Worm (Caenorhabditis elegans) whole organism, young adult: ENCODE results near the gene F56D5.5.

Experiments
- B0261.1 ChIP-seq: sonication (generic microtip); optimal IDR thresholded peaks from 2 replicates; lab custom pipeline; 2016; ENCODE audit warnings: mild to moderate bottlenecking, missing genetic modification characterization, moderate library complexity, missing compliant biosample characterization
- C06A6.2 ChIP-seq: fragments of 200-800 bp; sonication (Bioruptor generic); conservative IDR thresholded peaks from 2 replicates; pipeline ENCODE4 v1.3.6; 2022; ENCODE audit warnings: missing genetic modification characterization, missing compliant biosample characterization
- C17E4.6 ChIP-seq: fragments of 200-800 bp; sonication (Bioruptor generic); IDR thresholded peaks from 2 replicates; pipeline ENCODE4 v1.3.6; 2022; ENCODE audit warnings: missing genetic modification reagents, missing genetic modification characterization, missing compliant biosample characterization
- F10E7.11 ChIP-seq: sonication (generic microtip); optimal IDR thresholded peaks from 2 replicates; lab custom pipeline; 2017; ENCODE audit warnings: mild to moderate bottlenecking, missing genetic modification characterization, moderate library complexity, missing compliant biosample characterization
- F49E8.2 ChIP-seq: sonication (generic microtip); optimal IDR thresholded peaks from 3 replicates; lab custom pipeline; 2017; ENCODE audit warnings: missing genetic modification characterization, mild to moderate bottlenecking, missing compliant biosample characterization, antibody characterized with exemption, moderate library complexity; ENCODE audit not compliant: insufficient read depth
- F55B11.4 ChIP-seq: sonication (generic microtip); optimal IDR thresholded peaks from 2 replicates; lab custom pipeline; 2016; ENCODE audit warnings: missing compliant biosample characterization, missing genetic modification characterization, borderline replicate concordance; ENCODE audit not compliant: insufficient read depth
- F57A8.1 ChIP-seq: fragments of 200-800 bp; sonication (Bioruptor generic); optimal IDR thresholded peaks from 2 replicates; lab custom pipeline; 2018; ENCODE audit warnings: mild to moderate bottlenecking, missing genetic modification characterization, moderate library complexity, missing compliant biosample characterization
- K11D2.4 ChIP-seq: fragments of 200-800 bp; sonication (Bioruptor generic); IDR thresholded peaks from 2 replicates; pipeline ENCODE4 v1.3.6; 2022; ENCODE audit warnings: missing genetic modification reagents, missing genetic modification characterization, missing compliant biosample characterization
- Y67H2A.10 ChIP-seq: fragments of 200-800 bp; sonication (Bioruptor generic); conservative IDR thresholded peaks from 2 replicates; pipeline ENCODE4 v1.3.6; 2022; ENCODE audit warnings: missing genetic modification reagents, missing genetic modification characterization, missing compliant biosample characterization
- Y95B8A.8 ChIP-seq: fragments of 200-800 bp; sonication (Bioruptor generic); IDR thresholded peaks from 2 replicates; pipeline ENCODE4 v1.3.6; 2022; ENCODE audit warnings: missing genetic modification reagents, missing genetic modification characterization, missing compliant biosample characterization
- athp-1 ChIP-seq: sonication (generic microtip); optimal IDR thresholded peaks from 2 replicates; lab custom pipeline; 2017; ENCODE audit warnings: mild to moderate bottlenecking, missing genetic modification characterization, missing compliant biosample characterization
- ceh-100 ChIP-seq: fragments of 200-800 bp; sonication (Bioruptor generic); IDR thresholded peaks from 2 replicates; pipeline ENCODE4 v1.3.6; 2022; ENCODE audit warnings: missing genetic modification reagents, missing genetic modification characterization, missing compliant biosample characterization
- dpl-1 ChIP-seq: fragments of 150-350 bp; optimal IDR thresholded peaks from 2 replicates; lab custom pipeline; 2014; ENCODE audit warnings: missing biosample characterization, missing genetic modification reagents, missing genetic modification characterization
- egl-44 ChIP-seq: fragments of 200-800 bp; sonication (Bioruptor generic); IDR thresholded peaks from 2 replicates; pipeline ENCODE4 v1.3.6; 2022; ENCODE audit warnings: missing genetic modification reagents, missing genetic modification characterization, missing compliant biosample characterization
- hlh-12 ChIP-seq: sonication (generic microtip); optimal IDR thresholded peaks from 2 replicates; lab custom pipeline; 2016; ENCODE audit warnings: missing genetic modification characterization, missing compliant biosample characterization
- hlh-26 ChIP-seq: fragments of 200-800 bp; sonication (Bioruptor generic); conservative IDR thresholded peaks from 2 replicates; pipeline ENCODE4 v1.3.6; 2022; ENCODE audit warnings: missing genetic modification reagents, missing genetic modification characterization, missing compliant biosample characterization
- hmg-20 ChIP-seq: fragments of 200-800 bp; sonication (Bioruptor generic); IDR thresholded peaks from 2 replicates; pipeline ENCODE4 v1.3.6; 2022; ENCODE audit warnings: missing genetic modification reagents, missing genetic modification characterization, missing compliant biosample characterization
- hsf-1 ChIP-seq: fragments of 200-800 bp; sonication (Bioruptor generic); IDR thresholded peaks from 2 replicates; pipeline ENCODE4 v1.3.6; 2022; ENCODE audit warnings: missing genetic modification reagents, missing genetic modification characterization, missing compliant biosample characterization
- let-607 ChIP-seq, 2 experiments: fragments of 200-800 bp in 1 of 2; sonication (Bioruptor generic) in 1 of 2; sonication (generic microtip) in 1 of 2; optimal IDR thresholded peaks; 2 replicates each; lab custom pipeline; 2016 to 2018; ENCODE audit warnings: mild to moderate bottlenecking in 2 of 2, missing compliant biosample characterization in 2 of 2, missing genetic modification characterization in 2 of 2, moderate library complexity in 2 of 2, missing genotype in 1 of 2
- lin-26 ChIP-seq: fragments of 200-800 bp; sonication (Bioruptor generic); IDR thresholded peaks from 2 replicates; pipeline ENCODE4 v1.3.6; 2022; ENCODE audit warnings: missing genetic modification reagents, missing genetic modification characterization, missing compliant biosample characterization
- lin-40 ChIP-seq: sonication (generic microtip); optimal IDR thresholded peaks from 2 replicates; lab custom pipeline; 2016; ENCODE audit warnings: missing genetic modification characterization, mild to moderate bottlenecking, missing compliant biosample characterization, missing genotype, missing genetic modification reagents
- lsl-1 ChIP-seq: fragments of 200-800 bp; sonication (Bioruptor generic); optimal IDR thresholded peaks from 2 replicates; lab custom pipeline; 2018; ENCODE audit warnings: mild to moderate bottlenecking, missing genetic modification characterization, moderate library complexity, missing compliant biosample characterization
- madf-3 ChIP-seq: fragments of 200-800 bp; sonication (Bioruptor generic); IDR thresholded peaks from 2 replicates; pipeline ENCODE4 v1.3.6; 2022; ENCODE audit warnings: missing genetic modification reagents, missing genetic modification characterization, missing compliant biosample characterization
- madf-6 ChIP-seq: fragments of 200-800 bp; sonication (Bioruptor generic); IDR thresholded peaks from 2 replicates; pipeline ENCODE4 v1.3.6; 2022; ENCODE audit warnings: missing genetic modification reagents, missing genetic modification characterization, missing compliant biosample characterization
- madf-8 ChIP-seq: fragments of 200-800 bp; sonication (Bioruptor generic); conservative IDR thresholded peaks from 2 replicates; pipeline ENCODE4 v1.3.6; 2022; ENCODE audit warnings: missing genetic modification reagents, missing genetic modification characterization, missing compliant biosample characterization
- mxl-1 ChIP-seq: sonication (generic microtip); optimal IDR thresholded peaks from 2 replicates; lab custom pipeline; 2016; ENCODE audit warnings: missing genetic modification characterization, missing compliant biosample characterization
- nfya-1 ChIP-seq: sonication (generic microtip); optimal IDR thresholded peaks from 2 replicates; lab custom pipeline; 2017; ENCODE audit warnings: antibody characterized with exemption, missing compliant biosample characterization, missing genetic modification characterization, borderline replicate concordance; ENCODE audit not compliant: insufficient read depth
- nfya-2 ChIP-seq: fragments of 200-800 bp; sonication (Bioruptor generic); IDR thresholded peaks from 2 replicates; pipeline ENCODE4 v1.3.6; 2022; ENCODE audit warnings: missing genetic modification reagents, missing genetic modification characterization, missing compliant biosample characterization
- nhr-120 ChIP-seq: fragments of 200-800 bp; sonication (Bioruptor generic); IDR thresholded peaks from 2 replicates; pipeline ENCODE4 v1.3.6; 2022; ENCODE audit warnings: missing genetic modification characterization, missing compliant biosample characterization
- nhr-80 ChIP-seq: sonication (generic microtip); optimal IDR thresholded peaks from 2 replicates; lab custom pipeline; 2016; ENCODE audit warnings: missing genetic modification characterization, missing compliant biosample characterization
- pbrm-1 ChIP-seq: fragments of 200-800 bp; sonication (Bioruptor generic); IDR thresholded peaks from 2 replicates; pipeline ENCODE4 v1.3.6; 2022; ENCODE audit warnings: missing genetic modification reagents, missing genetic modification characterization, missing compliant biosample characterization
- repo-1 ChIP-seq: sonication (generic microtip); optimal IDR thresholded peaks from 2 replicates; lab custom pipeline; 2017; ENCODE audit warnings: mild to moderate bottlenecking, missing genetic modification characterization, missing compliant biosample characterization
- rpc-1 ChIP-seq, 2 experiments: fragments of 150-350 bp in 1 of 2; sonication (generic microtip) in 1 of 2; optimal IDR thresholded peaks; 2 replicates each; lab custom pipeline; 2014 to 2018; ENCODE audit warnings: missing biosample characterization in 1 of 2, missing genetic modification characterization in 1 of 2, missing genetic modification reagents in 1 of 2, missing genotype in 1 of 2
- sdz-38 ChIP-seq: sonication (generic microtip); optimal IDR thresholded peaks from 2 replicates; lab custom pipeline; 2016; ENCODE audit warnings: missing genotype, missing genetic modification characterization, missing compliant biosample characterization
- snpc-3.4 ChIP-seq: sonication (generic microtip); optimal IDR thresholded peaks from 2 replicates; lab custom pipeline; 2017; ENCODE audit warnings: missing genetic modification characterization, mild to moderate bottlenecking, missing compliant biosample characterization, antibody characterized with exemption, moderate library complexity, missing genotype, missing genetic modification reagents
- somi-1 ChIP-seq: fragments of 200-800 bp; sonication (Bioruptor generic); optimal IDR thresholded peaks from 2 replicates; lab custom pipeline; 2018; ENCODE audit warnings: mild to moderate bottlenecking, missing genetic modification characterization, missing compliant biosample characterization
- tbp1 ChIP-seq: fragments of 200-800 bp; sonication (Bioruptor generic); optimal IDR thresholded peaks from 2 replicates; lab custom pipeline; 2018; ENCODE audit warnings: mild to moderate bottlenecking, missing genetic modification characterization, missing compliant biosample characterization
- unc-130 ChIP-seq: sonication (generic microtip); optimal IDR thresholded peaks from 2 replicates; lab custom pipeline; 2016; ENCODE audit warnings: missing genetic modification reagents, missing genetic modification characterization, missing compliant biosample characterization
- xnd-1 ChIP-seq: sonication (generic microtip); optimal IDR thresholded peaks from 2 replicates; lab custom pipeline; 2016; ENCODE audit warnings: missing genotype, missing genetic modification reagents, missing genetic modification characterization, missing compliant biosample characterization
- zim-3 ChIP-seq: sonication (generic microtip); optimal IDR thresholded peaks from 2 replicates; lab custom pipeline; 2017; ENCODE audit warnings: mild to moderate bottlenecking, missing genetic modification characterization, moderate library complexity, missing compliant biosample characterization
- ztf-18 ChIP-seq: sonication (generic microtip); optimal IDR thresholded peaks from 2 replicates; lab custom pipeline; 2016; ENCODE audit warnings: missing genotype, mild to moderate bottlenecking, missing genetic modification characterization, missing compliant biosample characterization
- ztf-25 ChIP-seq: fragments of 200-800 bp; sonication (Bioruptor generic); IDR thresholded peaks from 2 replicates; pipeline ENCODE4 v1.3.6; 2022; ENCODE audit warnings: missing genetic modification reagents, missing genetic modification characterization, missing compliant biosample characterization
- ztf-26 ChIP-seq: sonication (generic microtip); optimal IDR thresholded peaks from 2 replicates; lab custom pipeline; 2017; ENCODE audit warnings: missing genetic modification characterization, missing compliant biosample characterization

F56D5.5 gene

ce11 chrIV:9384826-9385225 is 23.1 kb downstream of the F56D5.5 start, which contains the start of gene C10C5.7:
Gene C10C5.7, plus strand, starts transcription at chrIV:9385126.
- TF ChIP-seq rpc-1 (optimal IDR thresholded peaks at IDR 0.05; lab: Kevin White, UChicago) (no peak), rpc-1 (tag; optimal IDR thresholded peaks at IDR 0.05; lab: Kevin White, UChicago) (no peak), nfya-1 (tag; lab: Kevin White, UChicago) (no peak), ceh-100 (no peak), madf-8 (GFP tag; lab: Robert Waterston, UW) (no peak), F10E7.11 (tag; lab: Kevin White, UChicago) (no peak), athp-1 (tag; lab: Kevin White, UChicago) (no peak), nhr-120 (GFP tag; lab: Robert Waterston, UW) (no peak), zim-3 (no peak), lin-26 (GFP tag; lab: Robert Waterston, UW) (no peak), F57A8.1 (GFP tag; lab: Kevin White, UChicago) (no peak), dpl-1 (GFP tag; lab: Kevin White, UChicago) (no peak), snpc-3.4 (no peak), hmg-20 (GFP tag; lab: Robert Waterston, UW) (no peak), K11D2.4 (GFP tag; lab: Robert Waterston, UW) (no peak), ztf-26 (tag; lab: Kevin White, UChicago) (no peak), C17E4.6 (GFP tag; lab: Robert Waterston, UW) (no peak), B0261.1 (tag; lab: Kevin White, UChicago) (no peak), xnd-1 (tag; lab: Kevin White, UChicago) (no peak)

- TF ChIP-seq F55B11.4 (tag; lab: Kevin White, UChicago) = no peak
- no peak for TF ChIP-seq madf-3 (GFP tag; lab: Robert Waterston, UW)
Measured at ce11 chrIV:9381136-9381535, 26.8 kb downstream of the F56D5.5 start, which contains the start of gene C10C5.5. Gene C10C5.5, plus strand, starts transcription at chrIV:9381436.

- TF ChIP-seq pbrm-1 (GFP tag; lab: Robert Waterston, UW) (no peak), Y95B8A.8 (GFP tag; lab: Robert Waterston, UW) (no peak), Y67H2A.10 (GFP tag; lab: Robert Waterston, UW) (no peak), hsf-1 (no peak), let-607 (tag; optimal IDR thresholded peaks at IDR 0.05; lab: Kevin White, UChicago) (peak in 1 of 2 experiments; percentile 6), sdz-38 (tag; lab: Kevin White, UChicago) (no peak), repo-1 (no peak), ztf-18 (no peak), hlh-12 (tag; lab: Kevin White, UChicago) (no peak), mxl-1 (tag; lab: Kevin White, UChicago) (no peak), F55B11.4 (tag; lab: Kevin White, UChicago) (no peak), unc-130 (no peak), nhr-80 (tag; lab: Kevin White, UChicago) (peak; percentile 76)
- TF ChIP-seq, all 124 proteins: peak for 2
Measured at ce11 chrIV:9378272-9378671, 29.6 kb downstream of the F56D5.5 start, which contains the start of gene C10C5.4. Gene C10C5.4, plus strand, starts transcription at chrIV:9378552.

ce11 chrIV:9376550-9376949 is 31.4 kb downstream of the F56D5.5 start:
- peak; percentile 10 for TF ChIP-seq somi-1 (GFP tag; lab: Kevin White, UChicago)
- TF ChIP-seq ztf-26 (tag; lab: Kevin White, UChicago) = peak; percentile 56
- no peak for TF ChIP-seq xnd-1 (tag; lab: Kevin White, UChicago)
- TF ChIP-seq madf-6 (GFP tag; lab: Robert Waterston, UW) = no peak
- peak; percentile 63; the same call in 1 of the 2 replicates for TF ChIP-seq K11D2.4 (GFP tag; lab: Robert Waterston, UW)
- TF ChIP-seq nfya-2 = no peak
- no peak for TF ChIP-seq F49E8.2 (tag; lab: Kevin White, UChicago)
- TF ChIP-seq tbp1 (GFP tag; lab: Kevin White, UChicago) = no peak
- TF ChIP-seq C06A6.2 (GFP tag; lab: Robert Waterston, UW) = no peak
- TF ChIP-seq egl-44 (GFP tag; lab: Robert Waterston, UW) = no peak
- TF ChIP-seq ztf-25 = no peak
- TF ChIP-seq lin-40 = peak; percentile 30
- TF ChIP-seq lsl-1 (GFP tag; lab: Kevin White, UChicago) = no peak
- no peak for TF ChIP-seq hlh-26 (GFP tag; lab: Robert Waterston, UW)
- TF ChIP-seq B0261.1 (tag; lab: Kevin White, UChicago) = no peak
